Worm (Caenorhabditis elegans): ENCODE measurements around the gene F08F8.9.

Gene F08F8.9

DNA sequence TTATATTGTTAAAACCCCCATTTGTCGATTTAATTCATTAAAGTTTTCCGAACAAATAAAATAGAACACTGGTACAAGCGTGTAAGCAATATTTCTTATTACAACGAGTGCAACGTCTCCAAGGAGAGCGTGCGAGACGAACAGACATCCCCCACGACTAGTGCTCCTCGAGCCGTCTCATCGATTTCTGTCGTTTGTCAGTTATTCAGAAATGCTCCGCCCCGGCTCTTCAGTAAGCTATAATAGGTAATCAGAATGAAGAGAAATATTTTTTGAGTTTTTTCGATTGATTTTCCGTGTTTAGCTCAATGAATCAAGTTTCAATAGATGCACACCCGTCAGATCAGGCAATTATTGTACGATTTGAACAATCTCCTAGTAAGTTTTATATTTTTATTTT lies 15.1 kb downstream of the F08F8.9 start, which contains the start of gene kap-1:
TSS of gene kap-1 (plus strand) at position 143 of the 400 bp plus-strand sequence.
- TF ChIP-seq cog-1 (tag; optimal IDR thresholded peaks at IDR 0.05) (no peak), flt-1 (GFP tag; IDR thresholded peaks at IDR 0.05) (no peak), ref-1 (GFP tag; conservative IDR thresholded peaks at IDR 0.05) (no peak), tab-1 (GFP tag; IDR thresholded peaks at IDR 0.05) (no peak), ztf-23 (GFP tag; IDR thresholded peaks at IDR 0.05) (no peak), med-1 (GFP tag; optimal IDR thresholded peaks at IDR 0.05; ENCODE audit: insufficient read depth) (no peak), ztf-29 (GFP tag; IDR thresholded peaks at IDR 0.05) (no peak), klf-2 (GFP tag; conservative IDR thresholded peaks at IDR 0.05) (no peak), T22C8.4 (GFP tag; IDR thresholded peaks at IDR 0.05) (no peak)

DNA sequence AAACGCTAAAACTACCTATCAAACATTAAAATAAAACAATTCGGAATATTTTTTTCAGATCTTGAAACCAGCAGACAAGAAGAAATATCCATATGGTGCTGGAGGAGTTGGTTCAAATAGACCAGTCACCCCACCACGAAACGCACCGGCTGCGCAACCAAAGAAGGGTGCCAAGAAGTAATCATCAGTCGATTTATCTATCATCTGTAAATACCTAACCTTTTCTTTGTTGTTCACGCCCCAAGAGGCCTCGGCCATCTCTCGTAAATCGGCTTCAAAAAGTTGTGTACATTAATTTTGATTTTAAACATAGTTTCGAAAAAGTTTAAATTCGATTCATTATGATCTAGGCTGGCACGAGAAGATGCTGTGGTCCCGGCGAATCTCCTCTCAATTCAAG lies 15.8 kb downstream of the F08F8.9 start:
- TF ChIP-seq flt-1 (GFP tag; IDR thresholded peaks at IDR 0.05) (no peak), T22C8.4 (GFP tag; IDR thresholded peaks at IDR 0.05) (no peak), ztf-29 (GFP tag; IDR thresholded peaks at IDR 0.05) (no peak), ref-1 (GFP tag; conservative IDR thresholded peaks at IDR 0.05) (no peak)

DNA sequence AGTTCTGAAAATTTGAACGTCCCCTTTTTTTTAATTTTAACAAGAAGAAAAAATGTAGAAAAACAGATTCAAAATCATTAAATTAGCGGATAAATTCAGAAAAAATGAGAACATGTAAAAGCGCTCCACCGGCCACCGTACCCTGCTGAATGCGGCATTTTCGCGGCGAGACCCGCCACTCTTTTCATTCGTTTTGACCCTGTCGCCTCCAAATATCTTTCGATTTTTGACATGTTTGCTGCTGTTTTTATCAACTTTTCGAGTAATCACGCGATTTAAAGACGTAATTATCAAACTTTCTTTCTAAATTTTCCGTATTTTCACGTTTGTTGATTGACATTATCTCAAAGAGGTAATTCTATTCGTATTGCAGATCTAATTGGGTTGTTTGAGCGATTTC lies 17.6 kb downstream of the F08F8.9 start, which contains the start of gene gsp-2:
TSS of gene gsp-2 (plus strand) at position 374 of the 400 bp plus-strand sequence.
- TF ChIP-seq flt-1 (GFP tag; IDR thresholded peaks at IDR 0.05) (peak; percentile 63), ztf-29 (GFP tag; IDR thresholded peaks at IDR 0.05) (no peak), cog-1 (tag; optimal IDR thresholded peaks at IDR 0.05) (no peak), tab-1 (GFP tag; IDR thresholded peaks at IDR 0.05) (no peak)

DNA sequence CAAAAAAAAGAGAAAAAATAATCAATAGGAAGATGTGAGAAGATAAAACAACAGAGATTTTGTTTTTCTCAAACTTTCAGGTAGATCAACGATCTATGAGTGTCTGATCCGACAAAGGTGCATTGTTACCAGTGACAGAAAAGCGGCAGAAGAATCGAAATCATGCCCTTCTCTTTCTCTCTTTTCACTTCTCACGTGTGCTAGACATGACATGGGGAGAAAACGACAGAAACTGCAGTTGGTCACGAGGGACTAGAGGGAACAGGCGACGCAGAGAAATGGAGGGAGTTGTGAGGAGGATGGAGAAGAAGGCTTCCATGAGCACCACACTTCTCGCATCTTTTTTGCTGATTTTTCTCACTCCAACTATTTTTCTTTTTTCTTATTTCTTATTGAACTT lies 18.6 kb downstream of the F08F8.9 start, which contains the start of gene F56C9.10:
TSS of gene F56C9.10 (minus strand) at position 97 of the 400 bp plus-strand sequence.
- TF ChIP-seq ztf-29 (GFP tag; IDR thresholded peaks at IDR 0.05), result no peak
- peak; percentile 65; the same call in 1 of the 2 replicates for TF ChIP-seq ztf-23 (GFP tag; IDR thresholded peaks at IDR 0.05)

- TF ChIP-seq flt-1 (GFP tag; IDR thresholded peaks at IDR 0.05), result 0 out of 2 replicates have a peak, but pooled peaks have one; percentile 42
Measured at ce11 chrIII:7333906-7334531, 19.8 kb downstream of the F08F8.9 start.

DNA sequence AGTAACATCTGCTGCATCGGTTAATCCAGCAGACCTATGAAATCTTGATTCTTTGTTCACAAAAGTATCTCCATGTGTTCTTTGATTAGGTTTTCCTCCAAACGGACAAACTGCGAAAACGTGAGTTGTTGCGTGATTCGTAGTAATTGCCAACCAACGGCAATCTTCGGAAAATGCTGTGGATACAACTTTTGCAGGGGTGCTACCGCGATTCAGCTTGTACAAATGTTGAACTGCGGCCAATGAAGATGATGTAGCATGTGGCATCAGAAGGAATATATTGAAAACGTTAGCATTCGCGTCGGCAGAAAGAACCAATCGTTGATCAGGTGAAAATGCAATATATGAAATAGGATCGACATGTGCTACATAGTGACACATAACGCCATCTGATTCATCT lies 22.1 kb downstream of the F08F8.9 start:
- TF ChIP-seq ztf-29 (GFP tag; IDR thresholded peaks at IDR 0.05) (no peak), ref-1 (GFP tag; conservative IDR thresholded peaks at IDR 0.05) (no peak), klf-2 (GFP tag; conservative IDR thresholded peaks at IDR 0.05) (no peak), T22C8.4 (GFP tag; IDR thresholded peaks at IDR 0.05) (no peak), cog-1 (tag; optimal IDR thresholded peaks at IDR 0.05) (no peak), ztf-23 (GFP tag; IDR thresholded peaks at IDR 0.05) (no peak), med-1 (GFP tag; optimal IDR thresholded peaks at IDR 0.05; ENCODE audit: insufficient read depth) (no peak), flt-1 (GFP tag; IDR thresholded peaks at IDR 0.05) (no peak), tab-1 (GFP tag; IDR thresholded peaks at IDR 0.05) (no peak)

DNA sequence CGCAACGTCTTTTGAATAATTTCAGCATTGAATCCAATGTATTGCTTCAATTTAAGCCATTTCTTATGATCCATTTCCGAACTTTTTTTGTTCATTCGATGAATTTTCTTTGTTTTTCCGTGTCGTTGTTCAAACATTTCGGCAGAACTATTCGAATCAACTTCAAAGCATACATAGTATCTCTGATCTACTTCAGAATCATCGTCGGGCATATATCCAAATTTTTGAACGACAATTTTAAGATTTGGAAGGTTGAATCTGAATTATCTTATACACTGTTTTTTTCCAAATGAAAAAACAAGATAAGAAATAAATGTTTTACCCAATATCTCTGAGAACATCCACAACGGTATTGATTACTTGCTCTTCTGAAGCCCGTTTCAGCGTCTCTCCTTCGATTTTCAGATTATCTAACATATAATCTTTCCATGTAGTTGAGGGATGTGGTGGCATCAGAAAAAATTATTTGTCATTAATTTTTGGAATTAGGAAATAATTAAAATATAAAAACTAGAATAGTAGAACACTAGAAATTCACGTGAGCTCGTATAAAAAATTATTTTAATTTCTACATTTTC lies 24.5 kb downstream of the F08F8.9 start, which contains the start of gene lab-2:
TSS of gene lab-2 (minus strand) at position 453 of the 578 bp plus-strand sequence.
- TF ChIP-seq tab-1 (GFP tag; IDR thresholded peaks at IDR 0.05) (no peak), ztf-29 (GFP tag; IDR thresholded peaks at IDR 0.05) (no peak), flt-1 (GFP tag; IDR thresholded peaks at IDR 0.05) (no peak), cog-1 (tag; optimal IDR thresholded peaks at IDR 0.05) (no peak), klf-2 (GFP tag; conservative IDR thresholded peaks at IDR 0.05) (no peak), med-1 (GFP tag; optimal IDR thresholded peaks at IDR 0.05; ENCODE audit: insufficient read depth) (no peak), ref-1 (GFP tag; conservative IDR thresholded peaks at IDR 0.05) (no peak), ztf-23 (GFP tag; IDR thresholded peaks at IDR 0.05) (no peak), T22C8.4 (GFP tag; IDR thresholded peaks at IDR 0.05) (no peak)

- no peak for TF ChIP-seq ztf-29 (GFP tag; IDR thresholded peaks at IDR 0.05)
- no peak for TF ChIP-seq cog-1 (tag; optimal IDR thresholded peaks at IDR 0.05)
- TF ChIP-seq ztf-23 (GFP tag; IDR thresholded peaks at IDR 0.05), result no peak
- TF ChIP-seq med-1 (GFP tag; optimal IDR thresholded peaks at IDR 0.05; ENCODE audit: insufficient read depth), result no peak
Measured at ce11 chrIII:7323331-7323730, 30.4 kb downstream of the F08F8.9 start.

DNA sequence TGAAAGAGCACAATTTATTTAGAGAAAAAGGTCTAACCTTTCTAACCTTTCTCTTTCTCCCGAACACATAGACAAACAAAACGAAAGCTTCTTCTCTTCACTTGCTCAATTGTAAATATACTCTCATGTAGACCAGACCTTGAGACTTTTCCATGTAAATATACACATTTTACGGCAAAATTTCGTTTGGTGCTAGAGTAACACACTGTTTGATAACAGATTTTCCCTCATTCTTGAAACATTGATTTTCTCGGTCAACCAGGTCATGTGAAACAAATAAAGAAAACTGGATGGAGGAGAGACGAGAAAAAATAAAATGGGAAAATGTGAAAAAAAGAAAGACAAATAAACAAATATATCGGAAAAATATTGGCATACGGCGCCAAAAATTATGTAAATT lies 31.8 kb downstream of the F08F8.9 start:
- no peak for TF ChIP-seq klf-2 (GFP tag; conservative IDR thresholded peaks at IDR 0.05)

ce11 chrIII:7319390-7319789 lies 34.4 kb downstream of the F08F8.9 start, which contains the start of gene F56C9.8:
TSS of gene F56C9.8 (minus strand) at chrIII:7319509.
- TF ChIP-seq tab-1 (GFP tag; IDR thresholded peaks at IDR 0.05), result no peak
- TF ChIP-seq ztf-23 (GFP tag; IDR thresholded peaks at IDR 0.05), result no peak
- no peak for TF ChIP-seq klf-2 (GFP tag; conservative IDR thresholded peaks at IDR 0.05)
- TF ChIP-seq ref-1 (GFP tag; conservative IDR thresholded peaks at IDR 0.05), result no peak
- TF ChIP-seq cog-1 (tag; optimal IDR thresholded peaks at IDR 0.05), result no peak
- TF ChIP-seq flt-1 (GFP tag; IDR thresholded peaks at IDR 0.05), result no peak
- TF ChIP-seq med-1 (GFP tag; optimal IDR thresholded peaks at IDR 0.05; ENCODE audit: insufficient read depth), result no peak
- no peak for TF ChIP-seq T22C8.4 (GFP tag; IDR thresholded peaks at IDR 0.05)
- TF ChIP-seq ztf-29 (GFP tag; IDR thresholded peaks at IDR 0.05), result no peak

ce11 chrIII:7317354-7317753 lies 36.4 kb downstream of the F08F8.9 start:
- TF ChIP-seq tab-1 (GFP tag; IDR thresholded peaks at IDR 0.05) (no peak), flt-1 (GFP tag; IDR thresholded peaks at IDR 0.05) (no peak), ztf-23 (GFP tag; IDR thresholded peaks at IDR 0.05) (no peak), cog-1 (tag; optimal IDR thresholded peaks at IDR 0.05) (peak; percentile 7), ref-1 (GFP tag; conservative IDR thresholded peaks at IDR 0.05) (no peak), med-1 (GFP tag; optimal IDR thresholded peaks at IDR 0.05; ENCODE audit: insufficient read depth) (no peak), klf-2 (GFP tag; conservative IDR thresholded peaks at IDR 0.05) (no peak)

All from whole organism, midembryonic.